Worm (Caenorhabditis elegans) whole organism, L4 larva: Measurements from ENCODE around the gene cup-16.

Source experiments
- D1046.2 ChIP-seq: fragments of 200-800 bp; sonication (Bioruptor generic); IDR thresholded peaks from 2 replicates; pipeline ENCODE4 v1.3.6; 2022; ENCODE audit warnings: missing genetic modification characterization, missing compliant biosample characterization
- F10B5.3 ChIP-seq: sonication (generic microtip); optimal IDR thresholded peaks from 2 replicates; lab custom pipeline; 2016; ENCODE audit warnings: mild to moderate bottlenecking, missing genetic modification characterization, missing compliant biosample characterization
- F37D6.2 ChIP-seq: sonication (generic microtip); optimal IDR thresholded peaks from 2 replicates; lab custom pipeline; 2016; ENCODE audit warnings: mild to moderate bottlenecking, missing genetic modification characterization, missing compliant biosample characterization
- F44E2.7 ChIP-seq: fragments of 200-800 bp; sonication (Bioruptor generic); IDR thresholded peaks from 2 replicates; pipeline ENCODE4 v2.1.2; 2022; ENCODE audit warnings: missing genetic modification characterization, missing compliant biosample characterization
- R02D3.7 ChIP-seq: fragments of 150-350 bp; sonication (generic microtip); optimal IDR thresholded peaks from 3 replicates; lab custom pipeline; 2014; ENCODE audit warnings: missing biosample characterization, missing genetic modification characterization
- T26A8.4 ChIP-seq: fragments of 200-800 bp; sonication (Bioruptor generic); IDR thresholded peaks from 2 replicates; pipeline ENCODE4 v1.3.6; 2022; ENCODE audit warnings: missing genetic modification characterization, missing compliant biosample characterization
- Y105C5A.15 ChIP-seq: fragments of 200-800 bp; sonication (Bioruptor generic); IDR thresholded peaks from 2 replicates; pipeline ENCODE4 v1.3.6; 2022; ENCODE audit warnings: missing genetic modification characterization, missing compliant biosample characterization
- Y48G9A.11 ChIP-seq: fragments of 200-800 bp; sonication (Bioruptor generic); IDR thresholded peaks from 2 replicates; pipeline ENCODE4 v1.3.6; 2022; ENCODE audit warnings: missing genetic modification reagents, missing genetic modification characterization, missing compliant biosample characterization
- Y75B8A.6 ChIP-seq: fragments of 200-800 bp; sonication (Bioruptor generic); IDR thresholded peaks from 2 replicates; pipeline ENCODE4 v1.3.6; 2022; ENCODE audit warnings: missing genetic modification reagents, missing genetic modification characterization, missing compliant biosample characterization
- ZK546.5 ChIP-seq, 2 experiments: sonication (generic microtip); optimal IDR thresholded peaks; 2 replicates each; lab custom pipeline; 2017; ENCODE audit warnings: missing biosample characterization in 2 of 2, missing genetic modification characterization in 2 of 2
- aha-1 ChIP-seq: fragments of 150-350 bp; peaks from one replicate; lab custom pipeline; 2014; ENCODE audit warnings: missing biosample characterization, missing genetic modification characterization
- aly-2 ChIP-seq: sonication (generic microtip); optimal IDR thresholded peaks from 2 replicates; lab custom pipeline; 2018; ENCODE audit warnings: missing biosample characterization, missing genetic modification characterization
- ama-1 ChIP-seq: fragments of 150-350 bp; optimal IDR thresholded peaks from 2 replicates; lab custom pipeline; 2014; ENCODE audit warnings: inconsistent platforms, mixed read lengths
- ceh-20 ChIP-seq: fragments of 200-800 bp; sonication (Bioruptor generic); IDR thresholded peaks from 2 replicates; pipeline ENCODE4 v1.3.6; 2022; ENCODE audit warnings: missing genetic modification reagents, missing genetic modification characterization, missing compliant biosample characterization
- ceh-28 ChIP-seq: fragments of 150-350 bp; optimal IDR thresholded peaks from 2 replicates; lab custom pipeline; 2014; ENCODE audit warnings: missing biosample characterization, missing genetic modification reagents, missing genetic modification characterization
- ceh-32 ChIP-seq: sonication (generic microtip); optimal IDR thresholded peaks from 2 replicates; lab custom pipeline; 2016; ENCODE audit warnings: mild to moderate bottlenecking, missing genetic modification characterization, missing compliant biosample characterization; ENCODE audit not compliant: poor library complexity
- ceh-44 ChIP-seq: fragments of 200-800 bp; sonication (Bioruptor generic); IDR thresholded peaks from 2 replicates; pipeline ENCODE4 v1.3.6; 2022; ENCODE audit warnings: missing genetic modification reagents, missing genetic modification characterization, missing compliant biosample characterization
- ceh-62 ChIP-seq: sonication (generic microtip); optimal IDR thresholded peaks from 2 replicates; lab custom pipeline; 2017; ENCODE audit warnings: missing biosample characterization, missing genetic modification characterization
- cey-2 ChIP-seq: sonication (generic microtip); optimal IDR thresholded peaks from 3 replicates; lab custom pipeline; 2017; ENCODE audit warnings: missing genetic modification characterization, mild to moderate bottlenecking, missing compliant biosample characterization, antibody characterized with exemption, borderline replicate concordance; ENCODE audit not compliant: insufficient read depth
- daf-12 ChIP-seq: fragments of 150-350 bp; optimal IDR thresholded peaks from 2 replicates; lab custom pipeline; 2014; ENCODE audit warnings: missing biosample characterization, missing genetic modification reagents, missing genetic modification characterization
- daf-8 ChIP-seq: fragments of 200-800 bp; sonication (Bioruptor generic); IDR thresholded peaks from 2 replicates; pipeline ENCODE4 v1.3.6; 2022; ENCODE audit warnings: missing genetic modification characterization, missing compliant biosample characterization
- dmd-8 ChIP-seq: fragments of 200-800 bp; sonication (Bioruptor generic); IDR thresholded peaks from 2 replicates; pipeline ENCODE4 v1.3.6; 2022; ENCODE audit warnings: missing genetic modification characterization, missing compliant biosample characterization
- dpl-1 ChIP-seq: fragments of 150-350 bp; optimal IDR thresholded peaks from 2 replicates; lab custom pipeline; 2014; ENCODE audit warnings: missing biosample characterization, missing genetic modification reagents, missing genetic modification characterization
- dve-1 ChIP-seq: sonication (generic microtip); optimal IDR thresholded peaks from 2 replicates; lab custom pipeline; 2017; ENCODE audit warnings: antibody characterized with exemption, mild to moderate bottlenecking, missing genetic modification characterization, missing compliant biosample characterization; ENCODE audit not compliant: insufficient read depth
- egl-27 ChIP-seq: sonication (generic microtip); optimal IDR thresholded peaks from 3 replicates; lab custom pipeline; 2017; ENCODE audit warnings: missing biosample characterization, missing genetic modification reagents, missing genetic modification characterization
- fkh-10 ChIP-seq: fragments of 150-350 bp; optimal IDR thresholded peaks from 2 replicates; lab custom pipeline; 2014; ENCODE audit warnings: missing biosample characterization, missing genetic modification reagents, missing genetic modification characterization
- lim-7 ChIP-seq: fragments of 200-800 bp; sonication (Bioruptor generic); IDR thresholded peaks from 2 replicates; pipeline ENCODE4 v1.3.6; 2022; ENCODE audit warnings: missing genetic modification characterization, missing compliant biosample characterization
- lin-1 ChIP-seq: fragments of 200-800 bp; sonication (Bioruptor generic); IDR thresholded peaks from 2 replicates; pipeline ENCODE4 v1.3.6; 2022; ENCODE audit warnings: missing genetic modification reagents, missing genetic modification characterization, missing compliant biosample characterization
- lin-29 ChIP-seq: fragments of 200-800 bp; sonication (Bioruptor generic); IDR thresholded peaks from 2 replicates; pipeline ENCODE4 v1.3.6; 2022; ENCODE audit warnings: missing genetic modification reagents, missing genetic modification characterization, missing compliant biosample characterization
- lir-3 ChIP-seq: sonication (generic microtip); optimal IDR thresholded peaks from 2 replicates; lab custom pipeline; 2016; ENCODE audit warnings: mild to moderate bottlenecking, missing genetic modification characterization, missing compliant biosample characterization
- madf-5 ChIP-seq, 2 experiments: fragments of 200-800 bp; sonication (Bioruptor generic); IDR thresholded peaks; 2 replicates each; pipeline ENCODE4 v1.3.6; 2022; ENCODE audit warnings: missing compliant biosample characterization in 2 of 2, missing genetic modification characterization in 2 of 2
- mdt-29 ChIP-seq: fragments of 200-800 bp; sonication (Bioruptor generic); IDR thresholded peaks from 2 replicates; pipeline ENCODE4 v1.3.6; 2022; ENCODE audit warnings: missing genetic modification reagents, missing genetic modification characterization, missing compliant biosample characterization
- nhr-10 ChIP-seq: fragments of 150-350 bp; optimal IDR thresholded peaks from 2 replicates; lab custom pipeline; 2014; ENCODE audit warnings: missing biosample characterization, missing genetic modification characterization
- nhr-237 ChIP-seq: sonication (generic microtip); optimal IDR thresholded peaks from 2 replicates; lab custom pipeline; 2017; ENCODE audit warnings: missing biosample characterization, missing genetic modification characterization
- nhr-25 ChIP-seq: sonication (generic microtip); optimal IDR thresholded peaks from 2 replicates; lab custom pipeline; 2017; ENCODE audit warnings: missing genetic modification characterization, mild to moderate bottlenecking, missing compliant biosample characterization, antibody characterized with exemption, moderate library complexity, borderline replicate concordance; ENCODE audit not compliant: insufficient read depth
- nhr-28 ChIP-seq: fragments of 150-350 bp; optimal IDR thresholded peaks from 2 replicates; lab custom pipeline; 2014; ENCODE audit warnings: missing biosample characterization, missing genetic modification characterization
- nhr-41 ChIP-seq: fragments of 200-800 bp; sonication (Bioruptor generic); IDR thresholded peaks from 2 replicates; pipeline ENCODE4 v1.3.6; 2022; ENCODE audit warnings: missing genetic modification reagents, missing genetic modification characterization, missing compliant biosample characterization
- nhr-42 ChIP-seq: fragments of 200-800 bp; sonication (Bioruptor generic); IDR thresholded peaks from 2 replicates; pipeline ENCODE4 v1.3.6; 2022; ENCODE audit warnings: missing genetic modification characterization, missing compliant biosample characterization
- nhr-76 ChIP-seq: fragments of 150-350 bp; optimal IDR thresholded peaks from 2 replicates; lab custom pipeline; 2014; ENCODE audit warnings: missing biosample characterization, missing genetic modification characterization
- nhr-77 ChIP-seq: fragments of 150-350 bp; optimal IDR thresholded peaks from 2 replicates; lab custom pipeline; 2014; ENCODE audit warnings: missing biosample characterization, missing genetic modification characterization
- php-3 ChIP-seq: fragments of 200-800 bp; sonication (Bioruptor generic); IDR thresholded peaks from 2 replicates; pipeline ENCODE4 v1.3.6; 2022; ENCODE audit warnings: missing genetic modification reagents, missing genetic modification characterization, missing compliant biosample characterization
- saeg-2 ChIP-seq: fragments of 200-800 bp; sonication (Bioruptor generic); IDR thresholded peaks from 2 replicates; pipeline ENCODE4 v1.3.6; 2022; ENCODE audit warnings: missing genetic modification reagents, missing genetic modification characterization, missing compliant biosample characterization
- set-16 ChIP-seq: fragments of 200-800 bp; sonication (Bioruptor generic); IDR thresholded peaks from 2 replicates; pipeline ENCODE4 v1.3.6; 2022; ENCODE audit warnings: missing genetic modification reagents, missing genetic modification characterization, missing compliant biosample characterization
- snpc-4 ChIP-seq: fragments of 150-350 bp; optimal IDR thresholded peaks from 2 replicates; lab custom pipeline; 2014; ENCODE audit warnings: missing biosample characterization, missing genetic modification characterization
- tag-97 ChIP-seq: fragments of 200-800 bp; sonication (Bioruptor generic); IDR thresholded peaks from 2 replicates; pipeline ENCODE4 v1.3.6; 2022; ENCODE audit warnings: missing genetic modification characterization, missing compliant biosample characterization
- unc-130 ChIP-seq: sonication (generic microtip); optimal IDR thresholded peaks from 2 replicates; lab custom pipeline; 2016; ENCODE audit warnings: missing genetic modification reagents, missing genetic modification characterization, missing compliant biosample characterization
- zip-11 ChIP-seq: fragments of 200-800 bp; sonication (Bioruptor generic); IDR thresholded peaks from 2 replicates; pipeline ENCODE4 v1.3.6; 2022; ENCODE audit warnings: missing genetic modification characterization, missing compliant biosample characterization
- zip-2 ChIP-seq: fragments of 150-350 bp; optimal IDR thresholded peaks from 2 replicates; lab custom pipeline; 2014; ENCODE audit warnings: missing biosample characterization, missing genetic modification characterization
- ztf-11 ChIP-seq: fragments of 150-350 bp; optimal IDR thresholded peaks from 2 replicates; lab custom pipeline; 2014; ENCODE audit warnings: missing biosample characterization, missing genetic modification characterization
- ztf-7 ChIP-seq: fragments of 150-350 bp; optimal IDR thresholded peaks from 2 replicates; lab custom pipeline; 2014; ENCODE audit warnings: missing biosample characterization, missing genetic modification characterization

The cup-16 gene

ce11 chrII:8740326-8740949 lies 33.5 kb downstream of the cup-16 start (continued):
- TF ChIP-seq nhr-42 (no peak), tag-97 (GFP tag; lab: Robert Waterston, UW) (no peak), nhr-28 (tag; lab: Kevin White, UChicago) (peak; percentile 84), nhr-10 (tag; lab: Kevin White, UChicago) (peak; percentile 39), nhr-77 (peak; percentile 71), saeg-2 (GFP tag; lab: Robert Waterston, UW) (0 out of 2 replicates have a peak, but pooled peaks have one; percentile 34), dve-1 (tag; lab: Kevin White, UChicago) (peak; percentile 75), ztf-11 (tag; lab: Kevin White, UChicago) (no peak), T26A8.4 (GFP tag; lab: Robert Waterston, UW) (no peak), ceh-32 (no peak), F37D6.2 (tag; lab: Kevin White, UChicago) (no peak), ceh-20 (GFP tag; lab: Robert Waterston, UW) (peak; percentile 40; the same call in 1 of the 2 replicates), zip-11 (GFP tag; lab: Robert Waterston, UW) (no peak)

DNA sequence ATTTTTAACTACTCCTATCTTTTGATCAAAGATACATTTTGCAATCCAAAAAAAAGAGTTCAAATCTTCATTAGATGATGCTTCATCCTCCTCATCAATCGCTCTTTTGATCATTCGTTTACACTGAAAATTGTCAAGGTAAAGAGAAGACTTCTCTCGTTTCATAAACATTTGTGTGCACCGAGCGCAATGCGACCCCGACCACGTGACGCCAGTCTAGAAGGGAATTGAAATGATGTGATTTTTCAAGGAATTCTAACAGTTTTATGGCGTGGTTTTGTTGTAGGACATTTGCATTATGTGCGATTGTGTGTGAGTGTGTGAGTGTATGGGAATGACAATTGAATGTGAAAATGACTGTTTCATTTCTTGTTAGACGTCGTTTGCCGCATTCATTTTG lies 34.3 kb downstream of the cup-16 start:
- TF ChIP-seq nhr-237 (tag; lab: Kevin White, UChicago) (no peak), ama-1 (lab: Kevin White, UChicago) (no peak), ceh-20 (GFP tag; lab: Robert Waterston, UW) (peak; percentile 45; the same call in 1 of the 2 replicates), fkh-10 (GFP tag; lab: Kevin White, UChicago) (no peak), dpl-1 (GFP tag; lab: Kevin White, UChicago) (no peak), lin-29 (no peak), snpc-4 (tag; lab: Kevin White, UChicago) (no peak), nhr-41 (GFP tag; lab: Robert Waterston, UW) (no peak), aly-2 (no peak), set-16 (GFP tag; lab: Robert Waterston, UW) (no peak), dmd-8 (GFP tag; lab: Robert Waterston, UW) (no peak), aha-1 (tag; lab: Kevin White, UChicago) (peak; percentile 97), madf-5 (GFP tag; IDR thresholded peaks at IDR 0.05; lab: Robert Waterston, UW) (no peak), daf-8 (GFP tag; lab: Robert Waterston, UW) (no peak), Y105C5A.15 (GFP tag; lab: Robert Waterston, UW) (no peak), mdt-29 (GFP tag; lab: Robert Waterston, UW) (no peak), saeg-2 (GFP tag; lab: Robert Waterston, UW) (no peak), lim-7 (no peak), php-3 (GFP tag; lab: Robert Waterston, UW) (0 out of 2 replicates have a peak, but pooled peaks have one; percentile 5), ztf-11 (tag; lab: Kevin White, UChicago) (no peak), egl-27 (no peak), nhr-25 (tag; lab: Kevin White, UChicago) (no peak), tag-97 (GFP tag; lab: Robert Waterston, UW) (no peak), ztf-7 (tag; lab: Kevin White, UChicago) (no peak), ceh-28 (no peak), nhr-76 (tag; lab: Kevin White, UChicago) (no peak), cey-2 (tag; lab: Kevin White, UChicago) (no peak), D1046.2 (GFP tag; lab: Robert Waterston, UW) (no peak), ZK546.5 (tag; optimal IDR thresholded peaks at IDR 0.05; lab: Kevin White, UChicago) (no peak), ceh-44 (no peak), daf-12 (no peak), zip-2 (tag; lab: Kevin White, UChicago) (no peak), unc-130 (no peak), zip-11 (GFP tag; lab: Robert Waterston, UW) (no peak), lin-1 (GFP tag; lab: Robert Waterston, UW) (no peak; the same call in 1 of the 2 replicates), Y75B8A.6 (GFP tag; lab: Robert Waterston, UW) (no peak), Y48G9A.11 (GFP tag; lab: Robert Waterston, UW) (no peak), ceh-62 (tag; lab: Kevin White, UChicago) (no peak), lir-3 (tag; lab: Kevin White, UChicago) (no peak), F10B5.3 (tag; lab: Kevin White, UChicago) (no peak), F37D6.2 (tag; lab: Kevin White, UChicago) (no peak), F44E2.7 (GFP tag; lab: Robert Waterston, UW) (no peak), R02D3.7 (tag; lab: Kevin White, UChicago) (no peak)
